Fruit fly (Drosophila melanogaster) whole organism, embryonic: ENCODE measurements around the gene Pex16.

Experiments used
- Aef1 ChIP-seq: fragments of 200-800 bp; sonication (Bioruptor generic); IDR thresholded peaks from 3 replicates; pipeline ENCODE4 v1.3.6; 2022; ENCODE audit warnings: missing biosample characterization, missing genetic modification characterization
- CG10462 ChIP-seq: fragments of 200-800 bp; sonication (Bioruptor generic); optimal IDR thresholded peaks from 2 replicates; lab custom pipeline; 2016; ENCODE audit warnings: missing biosample characterization, missing genetic modification characterization
- CG11456 ChIP-seq: fragments of 200-800 bp; sonication (Bioruptor generic); IDR thresholded peaks from 3 replicates; pipeline ENCODE4 v1.3.6; 2022; ENCODE audit warnings: missing biosample characterization, missing genetic modification characterization
- CG12299 ChIP-seq: fragments of 200-800 bp; sonication (Bioruptor generic); optimal IDR thresholded peaks from 2 replicates; lab custom pipeline; 2018; ENCODE audit warnings: missing biosample characterization, mild to moderate bottlenecking, missing genetic modification characterization
- CG1233 ChIP-seq: fragments of 200-800 bp; sonication (Bioruptor generic); optimal IDR thresholded peaks from 4 replicates; lab custom pipeline; 2018; ENCODE audit warnings: missing biosample characterization, mild to moderate bottlenecking, missing genetic modification characterization
- CG12769 ChIP-seq: fragments of 200-800 bp; sonication (Bioruptor generic); optimal IDR thresholded peaks from 2 replicates; lab custom pipeline; 2019; ENCODE audit warnings: missing biosample characterization, mild to moderate bottlenecking, missing genetic modification characterization, moderate library complexity
- CG13424 ChIP-seq: fragments of 200-800 bp; sonication (Bioruptor generic); optimal IDR thresholded peaks from 2 replicates; lab custom pipeline; 2019; ENCODE audit warnings: missing biosample characterization, mild to moderate bottlenecking, missing genetic modification characterization, moderate library complexity
- CG14860 ChIP-seq: fragments of 200-800 bp; sonication (Bioruptor generic); IDR thresholded peaks from 3 replicates; pipeline ENCODE4 v1.3.6; 2022; ENCODE audit warnings: missing biosample characterization, missing genetic modification characterization; ENCODE audit not compliant: partially characterized antibody
- CG15479 ChIP-seq: fragments of 200-800 bp; sonication (Bioruptor generic); optimal IDR thresholded peaks from 3 replicates; lab custom pipeline; 2019; ENCODE audit warnings: missing biosample characterization, mild to moderate bottlenecking, missing genetic modification characterization, moderate library complexity
- CG17186 ChIP-seq: fragments of 200-800 bp; sonication (Bioruptor generic); optimal IDR thresholded peaks from 3 replicates; lab custom pipeline; 2017; ENCODE audit warnings: missing biosample characterization, missing genetic modification reagents, missing genetic modification characterization
- CG17361 ChIP-seq: fragments of 200-800 bp; sonication (Bioruptor generic); IDR thresholded peaks from 3 replicates; pipeline ENCODE4 v1.3.6; 2022; ENCODE audit warnings: missing biosample characterization, missing genetic modification characterization
- CG18599 ChIP-seq: fragments of 200-800 bp; sonication (Bioruptor generic); optimal IDR thresholded peaks from 3 replicates; lab custom pipeline; 2017; ENCODE audit warnings: missing biosample characterization, missing genetic modification characterization, mild to moderate bottlenecking, moderate library complexity, missing genetic modification reagents
- CG18764 ChIP-seq: fragments of 200-800 bp; sonication (Bioruptor generic); optimal IDR thresholded peaks from 3 replicates; lab custom pipeline; 2016; ENCODE audit warnings: missing biosample characterization, missing genetic modification characterization
- CG32772 ChIP-seq: fragments of 200-800 bp; sonication (Bioruptor generic); IDR thresholded peaks from 2 replicates; pipeline ENCODE4 v1.3.6; 2022; ENCODE audit warnings: missing biosample characterization, missing genetic modification characterization
- CG3281 ChIP-seq: fragments of 200-800 bp; sonication (Bioruptor generic); optimal IDR thresholded peaks from 3 replicates; lab custom pipeline; 2017; ENCODE audit warnings: missing biosample characterization, mild to moderate bottlenecking, missing genetic modification characterization
- CG33557 ChIP-seq: fragments of 200-800 bp; sonication (Bioruptor generic); optimal IDR thresholded peaks from 2 replicates; lab custom pipeline; 2019; ENCODE audit warnings: missing biosample characterization, mild to moderate bottlenecking, missing genetic modification characterization, moderate library complexity
- CG3407 ChIP-seq: fragments of 200-800 bp; sonication (Bioruptor generic); optimal IDR thresholded peaks from 2 replicates; lab custom pipeline; 2018; ENCODE audit warnings: missing biosample characterization, mild to moderate bottlenecking, missing genetic modification characterization
- CG5245 ChIP-seq: fragments of 200-800 bp; sonication (Bioruptor generic); optimal IDR thresholded peaks from 3 replicates; lab custom pipeline; 2016; ENCODE audit warnings: missing biosample characterization, missing genetic modification characterization
- CG6254 ChIP-seq: fragments of 200-800 bp; sonication (Bioruptor generic); optimal IDR thresholded peaks from 3 replicates; lab custom pipeline; 2017; ENCODE audit warnings: mild to moderate bottlenecking, missing biosample characterization, missing genetic modification reagents, missing genetic modification characterization
- CG6791 ChIP-seq: fragments of 200-800 bp; sonication (Bioruptor generic); IDR thresholded peaks from 3 replicates; pipeline ENCODE4 v1.3.6; 2022; ENCODE audit warnings: missing biosample characterization, missing genetic modification characterization; ENCODE audit not compliant: partially characterized antibody
- CG8290 ChIP-seq, 3 experiments: fragments of 200-800 bp; sonication (Bioruptor generic); optimal IDR thresholded peaks; 2 replicates each; lab custom pipeline; 2016 to 2019; ENCODE audit warnings: missing biosample characterization in 3 of 3, missing genetic modification characterization in 3 of 3, mild to moderate bottlenecking in 2 of 3, moderate library complexity in 1 of 3
- CG9932 ChIP-seq: fragments of 200-800 bp; sonication (Bioruptor generic); IDR thresholded peaks from 2 replicates; pipeline ENCODE4 v1.3.6; 2022; ENCODE audit warnings: missing biosample characterization, missing genetic modification characterization
- Chrac-16 ChIP-seq: fragments of 200-800 bp; sonication (Bioruptor generic); optimal IDR thresholded peaks from 3 replicates; lab custom pipeline; 2016; ENCODE audit warnings: missing biosample characterization, missing genetic modification characterization
- Deaf1 ChIP-seq: fragments of 200-800 bp; optimal IDR thresholded peaks from 3 replicates; lab custom pipeline; 2019; ENCODE audit warnings: missing biosample characterization, mild to moderate bottlenecking, missing genetic modification characterization, moderate library complexity
- Hsf ChIP-seq: fragments of 200-800 bp; sonication (Bioruptor generic); optimal IDR thresholded peaks from 3 replicates; lab custom pipeline; 2016; ENCODE audit warnings: missing biosample characterization, missing genetic modification characterization
- MTF-1 ChIP-seq: fragments of 200-800 bp; sonication (Bioruptor generic); optimal IDR thresholded peaks from 2 replicates; lab custom pipeline; 2018; ENCODE audit warnings: missing biosample characterization, mild to moderate bottlenecking, missing genetic modification characterization, borderline replicate concordance
- Med ChIP-seq: fragments of 200-800 bp; sonication (Bioruptor generic); peaks from one replicate; lab custom pipeline; 2016; ENCODE audit warnings: missing biosample characterization, missing genetic modification characterization, mild to moderate bottlenecking, inconsistent platforms, moderate library complexity
- Sox100B ChIP-seq: fragments of 200-800 bp; sonication (Bioruptor generic); optimal IDR thresholded peaks from 3 replicates; lab custom pipeline; 2018; ENCODE audit warnings: missing biosample characterization, mild to moderate bottlenecking, missing genetic modification characterization
- Spps ChIP-seq: fragments of 200-800 bp; sonication (Bioruptor generic); optimal IDR thresholded peaks from 2 replicates; lab custom pipeline; 2018; ENCODE audit warnings: missing biosample characterization, mild to moderate bottlenecking, missing genetic modification characterization
- bcd ChIP-seq: fragments of 200-800 bp; sonication (Bioruptor generic); optimal IDR thresholded peaks from 2 replicates; lab custom pipeline; 2017; ENCODE audit warnings: missing biosample characterization, mild to moderate bottlenecking, missing genetic modification characterization
- cato ChIP-seq: fragments of 200-800 bp; sonication (Bioruptor generic); optimal IDR thresholded peaks from 2 replicates; lab custom pipeline; 2016; ENCODE audit warnings: missing biosample characterization, missing genetic modification characterization, borderline replicate concordance
- dysf ChIP-seq: fragments of 200-800 bp; sonication (Bioruptor generic); IDR thresholded peaks from 3 replicates; pipeline ENCODE4 v1.3.6; 2022; ENCODE audit warnings: missing biosample characterization, missing genetic modification characterization
- hth ChIP-seq: fragments of >200 bp; optimal IDR thresholded peaks from 2 replicates; lab custom pipeline; 2017; ENCODE audit warnings: inconsistent platforms
- jigr1 ChIP-seq: fragments of 200-800 bp; sonication (Bioruptor generic); IDR thresholded peaks from 3 replicates; pipeline ENCODE4 v1.3.6; 2022; ENCODE audit warnings: missing biosample characterization, missing genetic modification characterization
- mirr ChIP-seq: fragments of 200-800 bp; sonication (Bioruptor generic); optimal IDR thresholded peaks from 3 replicates; lab custom pipeline; 2018; ENCODE audit warnings: missing biosample characterization, mild to moderate bottlenecking, missing genetic modification characterization
- nau ChIP-seq: fragments of 200-800 bp; sonication (Bioruptor generic); optimal IDR thresholded peaks from 3 replicates; lab custom pipeline; 2017; ENCODE audit warnings: missing biosample characterization, mild to moderate bottlenecking, missing genetic modification characterization, missing genetic modification reagents
- pnt ChIP-seq: fragments of 200-800 bp; sonication (Bioruptor generic); optimal IDR thresholded peaks from 3 replicates; lab custom pipeline; 2016; ENCODE audit warnings: missing biosample characterization, missing genetic modification characterization
- ro ChIP-seq: fragments of 200-800 bp; sonication (Bioruptor generic); IDR thresholded peaks from 2 replicates; pipeline ENCODE4 v1.3.6; 2022; ENCODE audit warnings: missing biosample characterization, missing genetic modification characterization
- sna ChIP-seq: fragments of 200-800 bp; sonication (Bioruptor generic); IDR thresholded peaks from 2 replicates; pipeline ENCODE4 v1.3.6; 2022; ENCODE audit warnings: missing biosample characterization, missing genetic modification characterization; ENCODE audit not compliant: partially characterized antibody
- tna ChIP-seq: fragments of 200-800 bp; sonication (Bioruptor generic); IDR thresholded peaks from 2 replicates; pipeline ENCODE4 v1.3.6; 2022; ENCODE audit warnings: missing biosample characterization, missing genetic modification characterization; ENCODE audit not compliant: partially characterized antibody
- unpg ChIP-seq: fragments of 200-800 bp; sonication (Bioruptor generic); optimal IDR thresholded peaks from 3 replicates; lab custom pipeline; 2018; ENCODE audit warnings: missing biosample characterization, mild to moderate bottlenecking, missing genetic modification characterization, moderate library complexity

Gene Pex16

dm6 chr3L:20747299-20747925 is 30.7 kb downstream of the Pex16 start (continued):
- TF ChIP-seq unpg (GFP tag; lab: Kevin White, UChicago) (peak; percentile 5), CG1233 (GFP tag; lab: Kevin White, UChicago) (peak; percentile 3), CG10462 (GFP tag; lab: Kevin White, UChicago) (no peak), CG15479 (GFP tag; lab: Kevin White, UChicago) (no peak), mirr (GFP tag; lab: Kevin White, UChicago) (peak; percentile 56), CG14860 (GFP tag; lab: Robert Waterston, UW) (no peak), Spps (tag; lab: Kevin White, UChicago) (no peak), MTF-1 (GFP tag; lab: Kevin White, UChicago) (no peak), nau (GFP tag; lab: Kevin White, UChicago) (no peak), dysf (GFP tag; lab: Robert Waterston, UW) (0 out of 3 replicates have a peak, but pooled peaks have one; percentile 35), CG3407 (GFP tag; lab: Kevin White, UChicago) (no peak), Sox100B (GFP tag; lab: Kevin White, UChicago) (peak; percentile 12), CG12299 (tag; lab: Kevin White, UChicago) (no peak), jigr1 (GFP tag; lab: Robert Waterston, UW) (no peak), sna (GFP tag; lab: Robert Waterston, UW) (no peak), CG5245 (GFP tag; lab: Kevin White, UChicago) (no peak), CG32772 (GFP tag; lab: Robert Waterston, UW) (no peak), CG18764 (GFP tag; lab: Kevin White, UChicago) (no peak), pnt (GFP tag; lab: Kevin White, UChicago) (no peak), CG33557 (GFP tag; lab: Kevin White, UChicago) (no peak), Aef1 (GFP tag; lab: Robert Waterston, UW) (no peak), CG13424 (tag; lab: Kevin White, UChicago) (peak; percentile 46), CG18599 (GFP tag; lab: Kevin White, UChicago) (peak; percentile 55), bcd (peak; percentile 19), CG9932 (GFP tag; lab: Robert Waterston, UW) (no peak), CG17361 (GFP tag; lab: Robert Waterston, UW) (0 out of 3 replicates have a peak, but pooled peaks have one; percentile 28), Hsf (GFP tag; lab: Kevin White, UChicago) (peak; percentile 33), cato (GFP tag; lab: Kevin White, UChicago) (no peak), CG6254 (GFP tag; lab: Kevin White, UChicago) (no peak), CG6791 (GFP tag; lab: Robert Waterston, UW) (no peak), CG11456 (GFP tag; lab: Robert Waterston, UW) (no peak), CG17186 (GFP tag; lab: Kevin White, UChicago) (no peak), Deaf1 (tag; lab: Kevin White, UChicago) (no peak), tna (GFP tag; lab: Robert Waterston, UW) (no peak), ro (GFP tag; lab: Robert Waterston, UW) (no peak), Chrac-16 (GFP tag; lab: Kevin White, UChicago) (no peak), CG3281 (GFP tag; lab: Kevin White, UChicago) (peak; percentile 42), CG8290 (GFP tag; optimal IDR thresholded peaks at IDR 0.05; lab: Kevin White, UChicago) (no peak), CG8290 (tag; optimal IDR thresholded peaks at IDR 0.05; lab: Kevin White, UChicago) (no peak), hth (lab: Kevin White, UChicago) (no peak), Med (peak; percentile 69), CG12769 (tag; lab: Kevin White, UChicago) (peak; percentile 21)
